Fruit fly (Drosophila melanogaster) whole organism, pupa: ENCODE results near the gene SKIP.

Experiments
- CG10348 ChIP-seq: fragments of 200-800 bp; sonication (Bioruptor generic); IDR thresholded peaks from 2 replicates; pipeline ENCODE4 v1.3.6; 2022; ENCODE audit warnings: missing biosample characterization, missing genetic modification characterization
- CG12605 ChIP-seq: fragments of 200-800 bp; sonication (Bioruptor generic); IDR thresholded peaks from 2 replicates; pipeline ENCODE4 v1.3.6; 2022; ENCODE audit warnings: missing biosample characterization, missing genetic modification characterization
- CG13204 ChIP-seq: fragments of 200-800 bp; sonication (Bioruptor generic); optimal IDR thresholded peaks from 2 replicates; lab custom pipeline; 2018; ENCODE audit warnings: missing biosample characterization, mild to moderate bottlenecking, missing genetic modification characterization, moderate library complexity
- CG14655 ChIP-seq: fragments of 200-800 bp; sonication (Bioruptor generic); optimal IDR thresholded peaks from 3 replicates; lab custom pipeline; 2017; ENCODE audit warnings: mild to moderate bottlenecking, missing biosample characterization, missing genetic modification reagents, missing genetic modification characterization
- CG15710 ChIP-seq: fragments of 200-800 bp; sonication (Bioruptor generic); optimal IDR thresholded peaks from 2 replicates; lab custom pipeline; 2018; ENCODE audit warnings: missing biosample characterization, mild to moderate bottlenecking, missing genetic modification characterization, moderate library complexity
- CG17806 ChIP-seq: fragments of 200-800 bp; sonication (Bioruptor generic); optimal IDR thresholded peaks from 2 replicates; lab custom pipeline; 2018; ENCODE audit warnings: missing biosample characterization, mild to moderate bottlenecking, missing genetic modification characterization, moderate library complexity
- CG32121 ChIP-seq: fragments of 200-800 bp; sonication (Bioruptor generic); IDR thresholded peaks from 2 replicates; pipeline ENCODE4 v1.3.6; 2022; ENCODE audit warnings: missing biosample characterization, missing genetic modification characterization
- CG34367 ChIP-seq: fragments of 200-800 bp; sonication (Bioruptor generic); optimal IDR thresholded peaks from 2 replicates; lab custom pipeline; 2018; ENCODE audit warnings: missing biosample characterization, mild to moderate bottlenecking, missing genetic modification characterization
- CG4496 ChIP-seq: fragments of 200-800 bp; sonication (Bioruptor generic); IDR thresholded peaks from 3 replicates; pipeline ENCODE4 v1.3.6; 2022; ENCODE audit warnings: missing biosample characterization, missing genetic modification characterization
- CG8159 ChIP-seq: fragments of 200-800 bp; sonication (Bioruptor generic); optimal IDR thresholded peaks from 3 replicates; lab custom pipeline; 2018; ENCODE audit warnings: missing biosample characterization, mild to moderate bottlenecking, missing genetic modification characterization, moderate library complexity
- CG8301 ChIP-seq: fragments of 200-800 bp; sonication (Bioruptor generic); optimal IDR thresholded peaks from 2 replicates; lab custom pipeline; 2018; ENCODE audit warnings: missing biosample characterization, mild to moderate bottlenecking, missing genetic modification characterization
- CG9948 ChIP-seq: fragments of 200-800 bp; sonication (Bioruptor generic); optimal IDR thresholded peaks from 2 replicates; lab custom pipeline; 2018; ENCODE audit warnings: missing biosample characterization, mild to moderate bottlenecking, missing genetic modification characterization, moderate library complexity
- D1 ChIP-seq: fragments of 200-800 bp; sonication (Bioruptor generic); optimal IDR thresholded peaks from 2 replicates; lab custom pipeline; 2018; ENCODE audit warnings: missing biosample characterization, mild to moderate bottlenecking, missing genetic modification characterization, moderate library complexity
- EcR ChIP-seq: fragments of 200-800 bp; sonication (Bioruptor generic); optimal IDR thresholded peaks from 3 replicates; lab custom pipeline; 2019; ENCODE audit warnings: missing biosample characterization, missing genetic modification characterization, mild to moderate bottlenecking, moderate library complexity, missing genetic modification reagents
- Ets98B ChIP-seq: fragments of 200-800 bp; sonication (Bioruptor generic); IDR thresholded peaks from 2 replicates; pipeline ENCODE4 v1.3.6; 2022; ENCODE audit warnings: missing biosample characterization, missing genetic modification characterization
- Pif1A ChIP-seq: fragments of 200-800 bp; sonication (Bioruptor generic); optimal IDR thresholded peaks from 3 replicates; lab custom pipeline; 2016; ENCODE audit warnings: missing biosample characterization, missing genetic modification characterization
- Pif1B ChIP-seq: fragments of 200-800 bp; sonication (Bioruptor generic); optimal IDR thresholded peaks from 3 replicates; lab custom pipeline; 2016; ENCODE audit warnings: missing biosample characterization, missing genetic modification characterization
- Snoo ChIP-seq: fragments of 200-800 bp; sonication (Bioruptor generic); optimal IDR thresholded peaks from 3 replicates; lab custom pipeline; 2017; ENCODE audit warnings: missing biosample characterization, mild to moderate bottlenecking, missing genetic modification characterization, inconsistent platforms
- fd96Ca ChIP-seq: fragments of 200-800 bp; sonication (Bioruptor generic); IDR thresholded peaks from 3 replicates; pipeline ENCODE4 v1.3.6; 2022; ENCODE audit warnings: missing biosample characterization, missing genetic modification characterization
- gl ChIP-seq: fragments of 200-800 bp; sonication (Bioruptor generic); optimal IDR thresholded peaks from 2 replicates; lab custom pipeline; 2018; ENCODE audit warnings: missing biosample characterization, mild to moderate bottlenecking, missing genetic modification characterization
- rn ChIP-seq: fragments of 200-800 bp; sonication (Bioruptor generic); IDR thresholded peaks from 2 replicates; pipeline ENCODE4 v1.3.6; 2022; ENCODE audit warnings: missing biosample characterization, missing genetic modification characterization

The SKIP gene

DNA sequence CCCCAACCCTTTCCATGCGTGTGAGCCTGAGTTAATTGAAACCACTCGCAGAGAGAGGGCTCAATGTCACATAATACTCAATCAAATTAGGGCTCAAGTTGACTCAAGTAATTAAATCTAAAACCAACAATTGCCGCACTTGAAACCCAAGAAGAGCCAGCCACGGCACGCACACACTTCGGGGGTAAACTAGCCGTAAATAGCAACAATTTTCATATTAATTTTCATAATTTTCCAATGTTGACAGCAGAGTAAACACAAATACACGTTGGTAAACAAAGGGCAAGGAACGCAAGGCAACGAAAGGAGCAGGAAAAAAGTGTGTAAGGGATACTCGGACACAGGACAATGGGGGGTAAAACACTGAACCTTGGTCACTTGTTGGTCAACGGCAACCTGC lies 13.8 kb downstream of the SKIP start:
- no peak for TF ChIP-seq fd96Ca (GFP tag; lab: Robert Waterston, UW)

DNA sequence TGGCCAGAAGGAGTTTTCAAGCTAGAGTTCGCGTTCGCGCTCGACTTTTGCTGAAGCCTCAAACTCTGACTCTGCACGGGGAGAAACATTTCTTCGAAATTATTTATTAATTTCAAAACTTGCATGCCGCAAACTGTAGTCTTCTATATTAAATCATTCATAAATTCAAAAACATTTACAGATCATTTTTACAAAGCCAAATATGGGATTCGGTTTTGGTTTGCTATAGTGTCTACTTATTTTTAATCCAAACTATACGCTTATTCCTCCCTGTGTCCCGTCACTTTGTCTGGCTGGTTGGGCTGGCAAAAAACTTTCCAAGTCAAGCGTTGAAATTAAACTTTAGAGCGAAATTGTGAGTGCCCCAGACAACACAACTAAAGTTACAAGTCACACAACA lies 14.6 kb downstream of the SKIP start:
- no peak for TF ChIP-seq CG8159 (tag; lab: Kevin White, UChicago)
- TF ChIP-seq CG13204 (GFP tag; lab: Kevin White, UChicago), result no peak
- no peak for TF ChIP-seq fd96Ca (GFP tag; lab: Robert Waterston, UW)
- no peak for TF ChIP-seq CG17806 (tag; lab: Kevin White, UChicago)
- peak; percentile 17 for TF ChIP-seq CG14655
- no peak for TF ChIP-seq Ets98B (GFP tag; lab: Robert Waterston, UW)
- no peak for TF ChIP-seq CG15710 (tag; lab: Kevin White, UChicago)
- TF ChIP-seq CG32121 (GFP tag; lab: Robert Waterston, UW), result peak; percentile 26; the same call in 1 of the 2 replicates
- TF ChIP-seq D1, result no peak
- TF ChIP-seq CG8301 (tag; lab: Kevin White, UChicago), result peak; percentile 26
- no peak for TF ChIP-seq CG10348 (GFP tag; lab: Robert Waterston, UW)

DNA sequence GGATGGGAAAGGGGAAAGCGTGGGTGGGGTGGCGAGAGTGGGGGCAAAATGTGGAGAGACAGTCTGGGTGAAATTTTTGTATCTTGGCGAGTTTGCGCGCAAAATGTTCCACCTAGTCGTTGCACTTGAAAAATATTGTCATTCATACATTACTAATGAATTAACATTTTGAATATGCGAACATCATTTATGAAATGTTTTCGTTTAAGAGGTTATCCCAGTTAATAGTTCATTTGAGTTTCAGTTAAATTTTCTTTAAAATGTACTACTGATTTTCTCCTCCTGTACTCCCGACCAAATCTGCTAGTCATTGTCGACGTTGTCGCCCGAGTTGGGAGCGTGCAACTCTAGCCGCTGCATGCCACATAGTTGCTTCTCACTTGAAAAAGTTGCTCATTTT lies 16.3 kb downstream of the SKIP start:
- TF ChIP-seq gl (no peak), CG8301 (tag; lab: Kevin White, UChicago) (peak; percentile 89), rn (GFP tag; lab: Robert Waterston, UW) (peak; percentile 55), CG15710 (tag; lab: Kevin White, UChicago) (peak; percentile 14), CG9948 (peak; percentile 33), CG4496 (GFP tag; lab: Robert Waterston, UW) (no peak), Pif1B (no peak), CG34367 (tag; lab: Kevin White, UChicago) (peak; percentile 16), Snoo (tag; lab: Kevin White, UChicago) (no peak), CG14655 (peak; percentile 80), D1 (no peak), Ets98B (GFP tag; lab: Robert Waterston, UW) (peak; percentile 89), CG17806 (tag; lab: Kevin White, UChicago) (peak; percentile 52), CG13204 (GFP tag; lab: Kevin White, UChicago) (no peak), fd96Ca (GFP tag; lab: Robert Waterston, UW) (peak; percentile 60; the same call in 2 of the 3 replicates), EcR (GFP tag; lab: Kevin White, UChicago) (no peak), CG10348 (GFP tag; lab: Robert Waterston, UW) (no peak), CG32121 (GFP tag; lab: Robert Waterston, UW) (peak; percentile 77), CG8159 (tag; lab: Kevin White, UChicago) (peak; percentile 34), CG12605 (GFP tag; lab: Robert Waterston, UW) (peak; percentile 78; the same call in 1 of the 2 replicates), Pif1A (GFP tag; lab: Kevin White, UChicago) (peak; percentile 44)
- TF ChIP-seq, all 21 proteins: peak for 13

DNA sequence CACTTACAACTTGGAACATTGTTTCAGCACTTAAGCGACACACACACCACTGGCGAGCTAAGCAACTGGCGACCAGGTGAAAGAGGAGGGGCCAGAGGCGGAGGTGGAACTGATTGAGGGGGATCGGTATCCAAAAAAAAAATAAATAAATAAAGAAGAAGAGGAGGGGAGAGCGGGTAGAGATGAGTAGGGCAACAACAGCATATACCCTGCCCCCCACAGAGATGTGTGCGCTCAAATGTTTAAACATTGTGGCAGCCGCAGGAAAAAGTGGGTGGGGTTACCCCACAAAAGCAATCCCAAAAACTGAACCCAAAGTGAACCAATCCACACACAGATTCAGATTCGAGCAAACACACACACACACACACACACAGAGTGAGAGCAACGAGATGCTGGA lies 16.8 kb downstream of the SKIP start:
- TF ChIP-seq CG32121 (GFP tag; lab: Robert Waterston, UW) (no peak), Pif1A (GFP tag; lab: Kevin White, UChicago) (no peak), EcR (GFP tag; lab: Kevin White, UChicago) (no peak), gl (no peak), CG8301 (tag; lab: Kevin White, UChicago) (no peak), CG4496 (GFP tag; lab: Robert Waterston, UW) (no peak), rn (GFP tag; lab: Robert Waterston, UW) (0 out of 2 replicates have a peak, but pooled peaks have one; percentile 27), CG9948 (no peak), CG14655 (no peak), CG12605 (GFP tag; lab: Robert Waterston, UW) (0 out of 2 replicates have a peak, but pooled peaks have one; percentile 8), CG17806 (tag; lab: Kevin White, UChicago) (no peak), Ets98B (GFP tag; lab: Robert Waterston, UW) (peak; percentile 33), Snoo (tag; lab: Kevin White, UChicago) (no peak), CG8159 (tag; lab: Kevin White, UChicago) (no peak), CG34367 (tag; lab: Kevin White, UChicago) (no peak), D1 (no peak), CG10348 (GFP tag; lab: Robert Waterston, UW) (no peak), fd96Ca (GFP tag; lab: Robert Waterston, UW) (peak; percentile 56), CG15710 (tag; lab: Kevin White, UChicago) (no peak), Pif1B (no peak), CG13204 (GFP tag; lab: Kevin White, UChicago) (no peak)

DNA sequence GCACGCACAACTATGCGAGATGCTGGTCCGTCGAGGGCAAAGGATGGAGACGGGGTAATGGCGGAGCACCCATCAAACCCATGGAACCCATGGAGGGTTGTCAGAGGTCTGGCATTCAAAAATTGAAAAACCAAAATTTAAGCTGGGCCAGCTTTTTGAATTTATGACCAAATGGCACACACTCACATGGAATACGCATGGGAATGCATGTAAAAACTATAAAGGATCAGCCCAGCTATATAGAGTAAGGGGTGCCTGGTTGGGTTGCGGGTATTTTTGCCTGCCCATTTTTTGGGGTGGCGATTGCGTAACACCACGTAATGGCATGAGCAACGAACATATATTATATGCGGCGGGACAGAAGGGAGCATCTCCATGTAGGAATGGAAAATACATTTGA lies 18.8 kb downstream of the SKIP start:
- no peak for TF ChIP-seq CG15710 (tag; lab: Kevin White, UChicago)
- TF ChIP-seq CG4496 (GFP tag; lab: Robert Waterston, UW), result no peak
- TF ChIP-seq CG17806 (tag; lab: Kevin White, UChicago), result no peak
- no peak for TF ChIP-seq Ets98B (GFP tag; lab: Robert Waterston, UW)
- TF ChIP-seq CG34367 (tag; lab: Kevin White, UChicago), result no peak
- no peak for TF ChIP-seq fd96Ca (GFP tag; lab: Robert Waterston, UW)
- TF ChIP-seq EcR (GFP tag; lab: Kevin White, UChicago), result no peak

DNA sequence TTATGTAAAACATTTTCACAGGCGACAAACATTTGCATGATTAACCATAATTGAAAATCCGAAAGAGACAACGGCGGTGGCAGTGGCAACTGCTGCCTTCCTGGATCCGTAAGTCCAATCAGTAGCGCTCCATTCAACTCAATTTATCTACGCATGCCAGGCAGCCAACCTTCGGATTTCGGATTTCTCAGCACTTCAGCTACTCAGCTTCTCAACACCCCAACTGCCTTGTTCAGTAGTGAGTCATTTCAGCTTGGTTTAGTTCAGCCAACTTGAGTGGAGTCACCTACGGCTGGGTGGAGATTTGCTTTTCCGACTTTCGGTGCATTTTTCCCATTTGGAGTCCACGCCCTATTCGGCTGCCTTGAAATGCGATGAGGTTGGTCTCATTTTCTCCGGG lies 20.1 kb downstream of the SKIP start:
- TF ChIP-seq EcR (GFP tag; lab: Kevin White, UChicago) (no peak), rn (GFP tag; lab: Robert Waterston, UW) (no peak), Pif1A (GFP tag; lab: Kevin White, UChicago) (no peak), Ets98B (GFP tag; lab: Robert Waterston, UW) (no peak), D1 (no peak), CG15710 (tag; lab: Kevin White, UChicago) (no peak), CG13204 (GFP tag; lab: Kevin White, UChicago) (no peak), fd96Ca (GFP tag; lab: Robert Waterston, UW) (no peak), gl (no peak), CG9948 (no peak), CG8159 (tag; lab: Kevin White, UChicago) (no peak), Pif1B (no peak), CG8301 (tag; lab: Kevin White, UChicago) (no peak), CG32121 (GFP tag; lab: Robert Waterston, UW) (no peak), CG34367 (tag; lab: Kevin White, UChicago) (no peak), CG4496 (GFP tag; lab: Robert Waterston, UW) (no peak), CG17806 (tag; lab: Kevin White, UChicago) (no peak)
